Worm (Caenorhabditis elegans) whole organism, L3 larva: ENCODE data around the gene H27A22.1.

Experiments used
- ZK546.5 ChIP-seq: sonication (generic microtip); optimal IDR thresholded peaks from 2 replicates; lab custom pipeline; 2017; ENCODE audit warnings: missing biosample characterization, missing genetic modification characterization
- aly-2 ChIP-seq: fragments of 150-350 bp; optimal IDR thresholded peaks from 2 replicates; lab custom pipeline; 2014; ENCODE audit warnings: missing biosample characterization, missing genetic modification characterization
- ama-1 ChIP-seq: fragments of 150-350 bp; optimal IDR thresholded peaks from 2 replicates; lab custom pipeline; 2018
- ceh-16 ChIP-seq: sonication (generic microtip); optimal IDR thresholded peaks from 2 replicates; lab custom pipeline; 2017; ENCODE audit warnings: missing biosample characterization, missing genetic modification characterization
- ceh-28 ChIP-seq: fragments of 150-350 bp; optimal IDR thresholded peaks from 2 replicates; lab custom pipeline; 2014; ENCODE audit warnings: missing biosample characterization, missing genetic modification reagents, missing genetic modification characterization
- ceh-82 ChIP-seq: fragments of 150-350 bp; optimal IDR thresholded peaks from 2 replicates; lab custom pipeline; 2014; ENCODE audit warnings: missing biosample characterization, missing genetic modification characterization
- ceh-9 ChIP-seq: sonication (generic microtip); optimal IDR thresholded peaks from 2 replicates; lab custom pipeline; 2018; ENCODE audit warnings: missing biosample characterization, missing genetic modification characterization
- elt-1 ChIP-seq: fragments of 150-350 bp; optimal IDR thresholded peaks from 2 replicates; lab custom pipeline; 2014; ENCODE audit warnings: missing biosample characterization, missing genetic modification characterization
- elt-3 ChIP-seq, 3 experiments: fragments of 150-350 bp in 1 of 3; sonication (generic microtip) in 2 of 3; optimal IDR thresholded peaks; 2 replicates in 2 of 3; 4 replicates in 1 of 3; lab custom pipeline; 2014 to 2017; ENCODE audit warnings: missing biosample characterization in 3 of 3, missing genetic modification characterization in 3 of 3
- fkh-10 ChIP-seq: sonication (generic microtip); optimal IDR thresholded peaks from 2 replicates; lab custom pipeline; 2017; ENCODE audit warnings: missing biosample characterization, missing genetic modification reagents, missing genetic modification characterization
- hmg-11 ChIP-seq: sonication (generic microtip); optimal IDR thresholded peaks from 2 replicates; lab custom pipeline; 2016; ENCODE audit warnings: missing genetic modification characterization, missing compliant biosample characterization
- jun-1 ChIP-seq: fragments of 150-350 bp; optimal IDR thresholded peaks from 2 replicates; lab custom pipeline; 2014; ENCODE audit warnings: missing biosample characterization, missing genetic modification reagents, missing genetic modification characterization
- lin-15B ChIP-seq: fragments of 150-350 bp; optimal IDR thresholded peaks from 2 replicates; lab custom pipeline; 2014; ENCODE audit warnings: missing biosample characterization, missing genetic modification characterization
- lin-39 ChIP-seq: fragments of 150-350 bp; optimal IDR thresholded peaks from 2 replicates; lab custom pipeline; 2018; ENCODE audit warnings: missing biosample characterization, missing genetic modification reagents, missing genetic modification characterization
- lsy-12 ChIP-seq: sonication (generic microtip); optimal IDR thresholded peaks from 2 replicates; lab custom pipeline; 2016; ENCODE audit warnings: mild to moderate bottlenecking, missing genetic modification characterization, missing compliant biosample characterization
- mml-1 ChIP-seq: fragments of 150-350 bp; sonication (generic microtip); optimal IDR thresholded peaks from 3 replicates; lab custom pipeline; 2014; ENCODE audit warnings: missing biosample characterization, missing genetic modification characterization
- nfya-1 ChIP-seq: sonication (generic microtip); optimal IDR thresholded peaks from 2 replicates; lab custom pipeline; 2017; ENCODE audit warnings: missing genetic modification characterization, mild to moderate bottlenecking, missing compliant biosample characterization, antibody characterized with exemption, moderate library complexity; ENCODE audit not compliant: insufficient read depth
- nhr-23 ChIP-seq: fragments of 150-350 bp; optimal IDR thresholded peaks from 2 replicates; lab custom pipeline; 2014; ENCODE audit warnings: missing biosample characterization, missing genetic modification reagents, missing genetic modification characterization
- nhr-237 ChIP-seq: fragments of 150-350 bp; optimal IDR thresholded peaks from 2 replicates; lab custom pipeline; 2014; ENCODE audit warnings: missing biosample characterization, missing genetic modification characterization
- nhr-25 ChIP-seq: sonication (generic microtip); optimal IDR thresholded peaks from 2 replicates; lab custom pipeline; 2017; ENCODE audit warnings: missing biosample characterization, missing genetic modification characterization
- nhr-28 ChIP-seq: fragments of 150-350 bp; optimal IDR thresholded peaks from 2 replicates; lab custom pipeline; 2014; ENCODE audit warnings: missing biosample characterization, missing genetic modification characterization
- nhr-43 ChIP-seq: sonication (generic microtip); optimal IDR thresholded peaks from 2 replicates; lab custom pipeline; 2016; ENCODE audit warnings: mild to moderate bottlenecking, missing genetic modification characterization, missing compliant biosample characterization; ENCODE audit not compliant: poor library complexity, severe bottlenecking
- nhr-67 ChIP-seq: fragments of 150-350 bp; optimal IDR thresholded peaks from 2 replicates; lab custom pipeline; 2014; ENCODE audit warnings: missing biosample characterization, missing genetic modification characterization
- nhr-76 ChIP-seq: fragments of 150-350 bp; sonication (generic microtip); optimal IDR thresholded peaks from 5 replicates; lab custom pipeline; 2014; ENCODE audit warnings: missing biosample characterization, missing genetic modification characterization
- nhr-77 ChIP-seq: fragments of 150-350 bp; optimal IDR thresholded peaks from 2 replicates; lab custom pipeline; 2014; ENCODE audit warnings: missing biosample characterization, missing genetic modification characterization
- pha-4 ChIP-seq: fragments of 150-350 bp; optimal IDR thresholded peaks from 2 replicates; lab custom pipeline; 2014; ENCODE audit warnings: missing biosample characterization, missing genetic modification reagents, missing genetic modification characterization
- pqm-1 ChIP-seq: fragments of 150-350 bp; optimal IDR thresholded peaks from 2 replicates; lab custom pipeline; 2017; ENCODE audit warnings: missing biosample characterization, missing genetic modification characterization, inconsistent platforms
- sea-2 ChIP-seq: fragments of 150-350 bp; sonication (generic microtip); optimal IDR thresholded peaks from 4 replicates; lab custom pipeline; 2014; ENCODE audit warnings: missing biosample characterization, missing genetic modification reagents, missing genetic modification characterization
- skn-1 ChIP-seq: fragments of 150-350 bp; optimal IDR thresholded peaks from 2 replicates; lab custom pipeline; 2014; ENCODE audit warnings: missing biosample characterization, missing genetic modification characterization
- snpc-4 ChIP-seq: fragments of 150-350 bp; optimal IDR thresholded peaks from 2 replicates; lab custom pipeline; 2014; ENCODE audit warnings: missing biosample characterization, missing genetic modification characterization
- tbx-2 ChIP-seq: sonication (generic microtip); optimal IDR thresholded peaks from 2 replicates; lab custom pipeline; 2016; ENCODE audit warnings: mild to moderate bottlenecking, missing genetic modification characterization, missing compliant biosample characterization
- unc-39 ChIP-seq: sonication (generic microtip); optimal IDR thresholded peaks from 4 replicates; lab custom pipeline; 2017; ENCODE audit warnings: missing biosample characterization, missing genetic modification characterization
- unc-62 ChIP-seq: fragments of 150-350 bp; sonication (generic microtip); optimal IDR thresholded peaks from 4 replicates; lab custom pipeline; 2014; ENCODE audit warnings: missing biosample characterization, missing genetic modification reagents, missing genetic modification characterization
- ztf-11 ChIP-seq: fragments of 150-350 bp; optimal IDR thresholded peaks from 2 replicates; lab custom pipeline; 2014; ENCODE audit warnings: missing biosample characterization, missing genetic modification characterization

Gene H27A22.1

DNA sequence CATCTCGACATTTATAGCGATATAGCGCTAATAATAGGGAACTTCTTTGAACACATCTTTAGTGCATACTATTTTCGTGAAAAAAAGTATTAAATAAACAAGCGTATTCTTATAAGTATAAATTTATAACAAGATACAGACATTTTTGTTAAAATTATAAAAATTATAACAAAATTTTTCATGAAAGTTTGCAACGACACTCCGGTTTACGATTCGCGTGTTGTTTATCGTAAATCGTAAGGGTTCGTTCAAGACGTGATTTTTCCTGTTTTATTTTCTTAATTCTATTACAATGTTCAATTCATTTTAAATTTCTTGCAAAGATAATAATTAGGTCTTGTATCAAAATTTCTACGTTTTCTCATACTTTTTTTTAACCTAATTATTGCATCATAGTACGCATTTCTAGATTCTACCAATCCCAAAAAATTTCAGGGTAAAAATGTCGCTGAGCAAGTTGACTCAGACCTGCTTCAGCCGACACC is 3.6 kb upstream of the H27A22.1 start, which contains the start of gene scpl-4:
Gene scpl-4, plus strand, starts transcription at position 435 of the 485 bp plus-strand sequence.
- no peak for TF ChIP-seq pha-4 (tag; lab: Kevin White, UChicago)
- TF ChIP-seq nhr-23 (tag; lab: Kevin White, UChicago) = no peak
- TF ChIP-seq nhr-43 (tag; lab: Kevin White, UChicago) = no peak

ce11 chrV:10615496-10615895 is 13.1 kb downstream of the H27A22.1 start, which contains the start of gene H09F14.1:
H09F14.1 (minus strand) TSS chrV:10615596.
- TF ChIP-seq ama-1 (no peak), snpc-4 (no peak), ceh-16 (tag; lab: Kevin White, UChicago) (no peak)

ce11 chrV:10630497-10630896 is 28.1 kb downstream of the H27A22.1 start:
- no peak for TF ChIP-seq unc-62 (GFP tag; lab: Kevin White, UChicago)
- no peak for TF ChIP-seq nhr-25
- TF ChIP-seq ceh-9 (tag; lab: Kevin White, UChicago) = no peak
- no peak for TF ChIP-seq ama-1
- no peak for TF ChIP-seq nhr-67 (tag; lab: Kevin White, UChicago)
- TF ChIP-seq elt-3 (tag; optimal IDR thresholded peaks at IDR 0.05; lab: Kevin White, UChicago) = no peak
- TF ChIP-seq ceh-28 = no peak
- TF ChIP-seq elt-1 (tag; lab: Kevin White, UChicago) = no peak
- no peak for TF ChIP-seq hmg-11
- TF ChIP-seq lin-15B = no peak
- TF ChIP-seq nhr-28 (tag; lab: Kevin White, UChicago) = no peak
- no peak for TF ChIP-seq lsy-12 (tag; lab: Kevin White, UChicago)
- no peak for TF ChIP-seq jun-1 (tag; lab: Kevin White, UChicago)
- TF ChIP-seq ceh-82 = no peak
- no peak for TF ChIP-seq nhr-76 (tag; lab: Kevin White, UChicago)
- TF ChIP-seq skn-1 (tag; lab: Kevin White, UChicago) = no peak

- TF ChIP-seq unc-62 (GFP tag; lab: Kevin White, UChicago) (no peak), nfya-1 (tag; lab: Kevin White, UChicago) (peak; percentile 21)
Measured at ce11 chrV:10632758-10633157, 30.4 kb downstream of the H27A22.1 start, which contains the start of gene mab-23. mab-23 (plus strand) TSS chrV:10633058.

DNA sequence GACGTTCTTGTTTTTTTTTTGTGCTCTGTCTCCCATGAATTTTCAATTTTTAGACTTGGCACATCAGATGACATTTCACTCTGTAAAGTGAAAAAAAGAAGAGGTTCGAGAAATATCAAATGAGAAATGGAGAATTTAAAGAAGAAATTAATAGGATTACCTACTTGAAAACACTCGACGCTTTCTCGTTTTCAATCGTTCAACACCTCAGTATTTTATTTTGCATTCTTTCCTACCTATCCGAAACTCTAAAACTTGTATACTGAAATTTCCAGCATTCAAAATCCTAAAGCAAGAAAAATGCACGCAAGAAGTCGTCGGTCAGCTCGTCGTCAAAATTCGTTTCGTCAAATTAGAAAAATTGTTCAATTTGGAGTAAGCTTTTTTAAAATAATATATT is 33.4 kb downstream of the H27A22.1 start, which contains the start of gene kvs-2:
Gene kvs-2, plus strand, starts transcription at position 301 of the 400 bp plus-strand sequence.
- TF ChIP-seq unc-62 (GFP tag; lab: Kevin White, UChicago) (no peak), nhr-43 (tag; lab: Kevin White, UChicago) (no peak), nfya-1 (tag; lab: Kevin White, UChicago) (no peak), tbx-2 (tag; lab: Kevin White, UChicago) (no peak), pqm-1 (no peak), nhr-237 (tag; lab: Kevin White, UChicago) (no peak), aly-2 (tag; lab: Kevin White, UChicago) (no peak), nhr-67 (tag; lab: Kevin White, UChicago) (no peak), ztf-11 (tag; lab: Kevin White, UChicago) (no peak), mml-1 (tag; lab: Kevin White, UChicago) (no peak), jun-1 (tag; lab: Kevin White, UChicago) (no peak), fkh-10 (GFP tag; lab: Kevin White, UChicago) (no peak), sea-2 (no peak), unc-39 (tag; lab: Kevin White, UChicago) (no peak), lsy-12 (tag; lab: Kevin White, UChicago) (no peak), nhr-23 (tag; lab: Kevin White, UChicago) (no peak), nhr-77 (tag; lab: Kevin White, UChicago) (no peak), lin-39 (tag; lab: Kevin White, UChicago) (no peak), ZK546.5 (tag; lab: Kevin White, UChicago) (no peak)
